Fruit fly (Drosophila melanogaster): ENCODE measurements around the gene Dtg.

- TF ChIP-seq psq (GFP tag; optimal IDR thresholded peaks at IDR 0.05), result peak; percentile 94
- no peak for TF ChIP-seq CrebA (GFP tag; optimal IDR thresholded peaks at IDR 0.05; ENCODE audit: borderline replicate concordance)
- no peak for TF ChIP-seq sage (GFP tag; optimal IDR thresholded peaks at IDR 0.05)
- TF ChIP-seq pan (optimal IDR thresholded peaks at IDR 0.05), result no peak
- no peak for TF ChIP-seq Myc (optimal IDR thresholded peaks at IDR 0.05)
Observed at dm6 chr3R:12626674-12627382, 21.0 kb upstream of the Dtg start.

Measured in whole organism, wandering third instar larva.